Worm (Caenorhabditis elegans) whole organism, L4 larva: ENCODE data around the gene T07F10.5.

Experiments used
- F26F4.8 ChIP-seq: fragments of 200-800 bp; sonication (Bioruptor generic); conservative IDR thresholded peaks from 2 replicates; pipeline ENCODE4 v1.3.6; 2022; ENCODE audit warnings: missing genetic modification characterization, missing compliant biosample characterization
- aly-2 ChIP-seq: sonication (generic microtip); optimal IDR thresholded peaks from 2 replicates; lab custom pipeline; 2018; ENCODE audit warnings: missing biosample characterization, missing genetic modification characterization
- fos-1 ChIP-seq: fragments of 150-350 bp; optimal IDR thresholded peaks from 2 replicates; lab custom pipeline; 2014; ENCODE audit warnings: missing biosample characterization, missing genetic modification characterization
- hlh-30 ChIP-seq: sonication (generic microtip); optimal IDR thresholded peaks from 2 replicates; lab custom pipeline; 2017; ENCODE audit warnings: antibody characterized with exemption, mild to moderate bottlenecking, missing genetic modification characterization, missing compliant biosample characterization; ENCODE audit not compliant: insufficient read depth
- jun-1 ChIP-seq: fragments of 150-350 bp; optimal IDR thresholded peaks from 2 replicates; lab custom pipeline; 2014; ENCODE audit warnings: missing biosample characterization, missing genetic modification reagents, missing genetic modification characterization
- lin-13 ChIP-seq: fragments of 150-350 bp; optimal IDR thresholded peaks from 2 replicates; lab custom pipeline; 2014; ENCODE audit warnings: missing biosample characterization, missing genetic modification reagents, missing genetic modification characterization
- set-16 ChIP-seq: fragments of 200-800 bp; sonication (Bioruptor generic); IDR thresholded peaks from 2 replicates; pipeline ENCODE4 v1.3.6; 2022; ENCODE audit warnings: missing genetic modification reagents, missing genetic modification characterization, missing compliant biosample characterization
- snpc-4 ChIP-seq: fragments of 150-350 bp; optimal IDR thresholded peaks from 2 replicates; lab custom pipeline; 2014; ENCODE audit warnings: missing biosample characterization, missing genetic modification characterization

DNA sequence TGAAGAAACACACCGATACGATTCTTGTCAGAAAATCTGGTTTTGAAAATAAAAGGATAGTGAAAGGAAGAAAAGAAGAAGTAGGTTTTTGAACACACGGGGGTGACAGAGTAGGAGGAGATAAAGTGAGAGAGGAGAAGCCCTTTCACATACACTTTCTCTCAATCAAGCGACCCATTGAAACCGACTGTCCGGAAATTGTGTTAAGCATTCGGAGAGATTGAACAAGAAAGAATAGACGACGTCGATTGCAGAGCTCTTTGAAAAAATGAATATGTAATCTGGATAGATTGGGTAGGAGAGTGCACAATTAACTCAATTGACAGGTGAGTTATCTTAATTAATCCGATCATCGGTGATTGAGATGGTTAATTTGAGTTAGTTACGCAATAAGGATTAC, 35.6 kb downstream of the T07F10.5 start:
- TF ChIP-seq lin-13: no peak
- TF ChIP-seq fos-1: no peak
- TF ChIP-seq aly-2 (tag; lab: Kevin White, UChicago): no peak
- no peak for TF ChIP-seq F26F4.8 (GFP tag; lab: Robert Waterston, UW)
- TF ChIP-seq jun-1 (tag; lab: Kevin White, UChicago): no peak
- TF ChIP-seq set-16: no peak
- TF ChIP-seq hlh-30: no peak
- no peak for TF ChIP-seq snpc-4
